Worm (Caenorhabditis elegans) whole organism, L1 larva: ENCODE results near the gene sprr-2.

Experiments
- ama-1 ChIP-seq: fragments of 150-350 bp; optimal IDR thresholded peaks from 2 replicates; lab custom pipeline; 2014
- ceh-82 ChIP-seq, 3 experiments: fragments of 150-350 bp in 1 of 3; sonication (generic microtip) in 2 of 3; optimal IDR thresholded peaks; 2 replicates each; lab custom pipeline; 2014 to 2017; ENCODE audit warnings: missing biosample characterization in 3 of 3, missing genetic modification characterization in 3 of 3
- dsc-1 ChIP-seq: sonication (generic microtip); optimal IDR thresholded peaks from 2 replicates; lab custom pipeline; 2016; ENCODE audit warnings: mild to moderate bottlenecking, missing genetic modification characterization, missing compliant biosample characterization
- fos-1 ChIP-seq: fragments of 150-350 bp; optimal IDR thresholded peaks from 2 replicates; lab custom pipeline; 2014; ENCODE audit warnings: missing biosample characterization, missing genetic modification characterization
- hpl-2 ChIP-seq: fragments of 150-350 bp; optimal IDR thresholded peaks from 2 replicates; lab custom pipeline; 2014; ENCODE audit warnings: missing biosample characterization, missing genetic modification reagents, missing genetic modification characterization
- nhr-19 ChIP-seq: fragments of 200-800 bp; sonication (Bioruptor generic); conservative IDR thresholded peaks from 2 replicates; pipeline ENCODE4 v1.3.6; 2022; ENCODE audit warnings: missing genetic modification characterization, missing compliant biosample characterization
- nhr-20 ChIP-seq: sonication (generic microtip); optimal IDR thresholded peaks from 2 replicates; lab custom pipeline; 2016; ENCODE audit warnings: mild to moderate bottlenecking, missing genetic modification characterization, missing compliant biosample characterization
- nhr-237 ChIP-seq: fragments of 150-350 bp; optimal IDR thresholded peaks from 2 replicates; lab custom pipeline; 2014; ENCODE audit warnings: missing biosample characterization, missing genetic modification characterization
- nhr-90 ChIP-seq: sonication (generic microtip); optimal IDR thresholded peaks from 2 replicates; lab custom pipeline; 2016; ENCODE audit warnings: mild to moderate bottlenecking, missing genetic modification characterization, missing compliant biosample characterization; ENCODE audit not compliant: poor library complexity
- rnt-1 ChIP-seq: sonication (generic microtip); optimal IDR thresholded peaks from 2 replicates; lab custom pipeline; 2016; ENCODE audit warnings: mild to moderate bottlenecking, missing genetic modification characterization, moderate library complexity, missing compliant biosample characterization
- skn-1 ChIP-seq: fragments of 150-350 bp; optimal IDR thresholded peaks from 2 replicates; lab custom pipeline; 2014; ENCODE audit warnings: missing biosample characterization, missing genetic modification characterization
- unc-86 ChIP-seq: sonication (generic microtip); optimal IDR thresholded peaks from 2 replicates; lab custom pipeline; 2016; ENCODE audit warnings: missing genetic modification characterization, missing compliant biosample characterization
- ztf-11 ChIP-seq, 2 experiments: sonication (generic microtip); optimal IDR thresholded peaks; 2 replicates each; lab custom pipeline; 2016 to 2017; ENCODE audit warnings: missing genetic modification characterization in 2 of 2, missing biosample characterization in 1 of 2, missing compliant biosample characterization in 1 of 2

DNA sequence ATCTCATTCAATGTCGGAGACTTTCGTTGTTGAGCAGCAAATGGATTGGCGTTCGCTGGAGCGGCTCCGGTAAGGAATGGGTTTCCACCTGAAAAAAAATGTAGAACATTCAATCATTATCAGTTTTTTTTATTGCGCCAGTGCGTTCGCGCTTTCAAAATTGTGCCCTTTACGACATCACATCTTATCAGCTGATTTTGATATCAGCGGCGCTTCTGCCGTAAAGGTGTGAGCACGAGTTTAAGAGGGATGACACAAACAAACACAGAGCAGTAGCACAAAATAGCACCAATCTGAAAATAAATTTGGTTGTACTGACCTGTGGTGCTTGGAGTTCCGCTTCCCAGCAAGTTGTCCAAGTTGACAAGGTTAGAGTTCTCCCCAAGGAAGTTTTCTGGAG is 23.5 kb downstream of the sprr-2 start:
- TF ChIP-seq ceh-82 (tag; optimal IDR thresholded peaks at IDR 0.05; lab: Kevin White, UChicago): no peak
- no peak for TF ChIP-seq nhr-20
- no peak for TF ChIP-seq unc-86 (tag; lab: Kevin White, UChicago)
- TF ChIP-seq nhr-19 (GFP tag; lab: Robert Waterston, UW): no peak
- TF ChIP-seq nhr-90 (tag; lab: Kevin White, UChicago): no peak
- no peak for TF ChIP-seq ztf-11 (tag; optimal IDR thresholded peaks at IDR 0.05; lab: Kevin White, UChicago)
- TF ChIP-seq fos-1 (tag; lab: Kevin White, UChicago): no peak
- TF ChIP-seq rnt-1 (tag; lab: Kevin White, UChicago): no peak
- no peak for TF ChIP-seq dsc-1
- TF ChIP-seq skn-1 (tag; lab: Kevin White, UChicago): no peak
- TF ChIP-seq ama-1 (lab: Kevin White, UChicago): no peak
- no peak for TF ChIP-seq nhr-237
- no peak for TF ChIP-seq hpl-2 (GFP tag; lab: Kevin White, UChicago)
